Fruit fly (Drosophila melanogaster) whole organism, embryonic: ENCODE data around the gene fz.

Experiments used
- Antp ChIP-seq: fragments of 200-800 bp; sonication (Bioruptor generic); optimal IDR thresholded peaks from 3 replicates; lab custom pipeline; 2016; ENCODE audit warnings: missing biosample characterization, missing genetic modification characterization
- CG10366 ChIP-seq: fragments of 200-800 bp; sonication (Bioruptor generic); IDR thresholded peaks from 2 replicates; pipeline ENCODE4 v1.3.6; 2022; ENCODE audit warnings: missing biosample characterization, missing genetic modification characterization
- CG10543 ChIP-seq: fragments of 200-800 bp; sonication (Bioruptor generic); optimal IDR thresholded peaks from 3 replicates; lab custom pipeline; 2017; ENCODE audit warnings: missing biosample characterization, mild to moderate bottlenecking, missing genetic modification characterization, moderate library complexity
- CG10654 ChIP-seq: fragments of 200-800 bp; sonication (Bioruptor generic); optimal IDR thresholded peaks from 2 replicates; lab custom pipeline; 2016; ENCODE audit warnings: missing biosample characterization, missing genetic modification characterization
- CG10979 ChIP-seq: fragments of 200-800 bp; sonication (Bioruptor generic); optimal IDR thresholded peaks from 2 replicates; lab custom pipeline; 2018; ENCODE audit warnings: missing biosample characterization, mild to moderate bottlenecking, missing genetic modification characterization, moderate library complexity
- CG12391 ChIP-seq: fragments of 200-800 bp; sonication (Bioruptor generic); optimal IDR thresholded peaks from 3 replicates; lab custom pipeline; 2018; ENCODE audit warnings: missing biosample characterization, mild to moderate bottlenecking, missing genetic modification characterization, moderate library complexity
- CG15011 ChIP-seq: fragments of 200-800 bp; sonication (Bioruptor generic); optimal IDR thresholded peaks from 3 replicates; lab custom pipeline; 2018; ENCODE audit warnings: missing biosample characterization, mild to moderate bottlenecking, missing genetic modification characterization
- CG15073 ChIP-seq: fragments of 200-800 bp; sonication (Bioruptor generic); optimal IDR thresholded peaks from 2 replicates; lab custom pipeline; 2016; ENCODE audit warnings: missing biosample characterization, missing genetic modification characterization
- CG1529 ChIP-seq: fragments of 200-800 bp; sonication (Bioruptor generic); optimal IDR thresholded peaks from 3 replicates; lab custom pipeline; 2018; ENCODE audit warnings: missing biosample characterization, missing genetic modification characterization
- CG1647 ChIP-seq: fragments of 200-800 bp; sonication (Bioruptor generic); optimal IDR thresholded peaks from 3 replicates; lab custom pipeline; 2016; ENCODE audit warnings: missing biosample characterization, missing genetic modification characterization
- CG17385 ChIP-seq: fragments of 200-800 bp; sonication (Bioruptor generic); optimal IDR thresholded peaks from 3 replicates; lab custom pipeline; 2018; ENCODE audit warnings: missing biosample characterization, mild to moderate bottlenecking, missing genetic modification characterization
- CG17802 ChIP-seq: fragments of 200-800 bp; sonication (Bioruptor generic); optimal IDR thresholded peaks from 2 replicates; lab custom pipeline; 2018; ENCODE audit warnings: missing biosample characterization, mild to moderate bottlenecking, missing genetic modification characterization, moderate library complexity
- CG17829 ChIP-seq: fragments of 200-800 bp; optimal IDR thresholded peaks from 2 replicates; lab custom pipeline; 2019; ENCODE audit warnings: missing biosample characterization, mild to moderate bottlenecking, missing genetic modification characterization, moderate library complexity
- CG1832 ChIP-seq: fragments of 200-800 bp; sonication (Bioruptor generic); optimal IDR thresholded peaks from 2 replicates; lab custom pipeline; 2017; ENCODE audit warnings: missing biosample characterization, mild to moderate bottlenecking, missing genetic modification characterization, inconsistent platforms
- CG32532 ChIP-seq: fragments of 200-800 bp; sonication (Bioruptor generic); IDR thresholded peaks from 2 replicates; pipeline ENCODE4 v1.3.6; 2022; ENCODE audit warnings: missing biosample characterization, missing genetic modification characterization
- CG3726 ChIP-seq: fragments of 200-800 bp; sonication (Bioruptor generic); IDR thresholded peaks from 3 replicates; pipeline ENCODE4, ENCODE4 v1.3.6; 2022; ENCODE audit warnings: missing biosample characterization, missing genetic modification characterization
- CG4617 ChIP-seq: fragments of 200-800 bp; sonication (Bioruptor generic); optimal IDR thresholded peaks from 3 replicates; lab custom pipeline; 2016; ENCODE audit warnings: missing biosample characterization, missing genetic modification characterization, borderline replicate concordance
- CG4707 ChIP-seq: fragments of 200-800 bp; sonication (Bioruptor generic); optimal IDR thresholded peaks from 2 replicates; lab custom pipeline; 2018; ENCODE audit warnings: missing biosample characterization, mild to moderate bottlenecking, missing genetic modification characterization, moderate library complexity
- CG4820 ChIP-seq: fragments of 200-800 bp; sonication (Bioruptor generic); optimal IDR thresholded peaks from 3 replicates; lab custom pipeline; 2016; ENCODE audit warnings: missing biosample characterization, missing genetic modification characterization
- CG6765 ChIP-seq: fragments of 200-800 bp; sonication (Bioruptor generic); optimal IDR thresholded peaks from 3 replicates; lab custom pipeline; 2017; ENCODE audit warnings: missing biosample characterization, mild to moderate bottlenecking, missing genetic modification characterization
- CG7357 ChIP-seq: fragments of 200-800 bp; sonication (Bioruptor generic); IDR thresholded peaks from 3 replicates; pipeline ENCODE4 v1.3.6; 2022; ENCODE audit warnings: missing biosample characterization, missing genetic modification characterization
- CG8359 ChIP-seq: fragments of 200-800 bp; sonication (Bioruptor generic); optimal IDR thresholded peaks from 2 replicates; lab custom pipeline; 2017; ENCODE audit warnings: missing biosample characterization, mild to moderate bottlenecking, missing genetic modification characterization, borderline replicate concordance
- CG8765 ChIP-seq: fragments of 200-800 bp; sonication (Bioruptor generic); IDR thresholded peaks from 2 replicates; pipeline ENCODE4 v1.3.6; 2022; ENCODE audit warnings: missing biosample characterization, missing genetic modification characterization
- D19A ChIP-seq: fragments of 200-800 bp; optimal IDR thresholded peaks from 3 replicates; lab custom pipeline; 2019; ENCODE audit warnings: missing biosample characterization, mild to moderate bottlenecking, missing genetic modification characterization, moderate library complexity
- Eip74EF ChIP-seq, 2 experiments: fragments of 200-800 bp in 1 of 2; fragments of >200 bp in 1 of 2; sonication (Bioruptor generic) in 1 of 2; optimal IDR thresholded peaks; 2 replicates each; lab custom pipeline; 2017 to 2019; ENCODE audit warnings: missing biosample characterization in 2 of 2, missing genetic modification characterization in 2 of 2, mild to moderate bottlenecking in 1 of 2, moderate library complexity in 1 of 2
- Elba2 ChIP-seq: fragments of 200-800 bp; sonication (Bioruptor generic); optimal IDR thresholded peaks from 3 replicates; lab custom pipeline; 2016; ENCODE audit warnings: missing biosample characterization, missing genetic modification characterization
- HLH4C ChIP-seq: fragments of 200-800 bp; sonication (Bioruptor generic); IDR thresholded peaks from 3 replicates; pipeline ENCODE4 v1.3.6; 2022; ENCODE audit warnings: missing biosample characterization, missing genetic modification characterization; ENCODE audit not compliant: partially characterized antibody
- Lim3 ChIP-seq: fragments of 200-800 bp; sonication (Bioruptor generic); IDR thresholded peaks from 2 replicates; pipeline ENCODE4 v1.3.6; 2022; ENCODE audit warnings: missing biosample characterization, missing genetic modification characterization
- Lpt ChIP-seq: fragments of >200 bp; optimal IDR thresholded peaks from 2 replicates; lab custom pipeline; 2018; ENCODE audit warnings: missing biosample characterization, missing genetic modification characterization
- Mad ChIP-seq: fragments of 200-800 bp; sonication (Bioruptor generic); optimal IDR thresholded peaks from 2 replicates; lab custom pipeline; 2016; ENCODE audit warnings: missing biosample characterization, missing genetic modification characterization
- Pdp1 ChIP-seq, 2 experiments: fragments of 200-800 bp; sonication (Bioruptor generic); optimal IDR thresholded peaks; 3 replicates each; lab custom pipeline; 2016; ENCODE audit warnings: missing biosample characterization in 2 of 2, missing genetic modification characterization in 2 of 2, mild to moderate bottlenecking in 1 of 2, moderate library complexity in 1 of 2
- Poxn ChIP-seq: fragments of 200-800 bp; sonication (Bioruptor generic); IDR thresholded peaks from 2 replicates; pipeline ENCODE4 v1.3.6; 2022; ENCODE audit warnings: missing biosample characterization, missing genetic modification characterization
- Ravus ChIP-seq: fragments of 200-800 bp; sonication (Bioruptor generic); IDR thresholded peaks from 2 replicates; pipeline ENCODE4 v1.3.6; 2022; ENCODE audit warnings: missing biosample characterization, missing genetic modification characterization
- Rfx ChIP-seq: fragments of 200-800 bp; sonication (Bioruptor generic); IDR thresholded peaks from 2 replicates; pipeline ENCODE4 v1.3.6; 2022; ENCODE audit warnings: missing biosample characterization, missing genetic modification characterization
- Side ChIP-seq: fragments of 200-800 bp; sonication (Bioruptor generic); optimal IDR thresholded peaks from 2 replicates; lab custom pipeline; 2016; ENCODE audit warnings: missing biosample characterization, missing genetic modification characterization
- fu2 ChIP-seq: fragments of 200-800 bp; sonication (Bioruptor generic); optimal IDR thresholded peaks from 2 replicates; lab custom pipeline; 2016; ENCODE audit warnings: missing biosample characterization, missing genetic modification characterization
- gsb ChIP-seq: fragments of 200-800 bp; sonication (Bioruptor generic); IDR thresholded peaks from 2 replicates; pipeline ENCODE4 v1.3.6; 2022; ENCODE audit warnings: missing biosample characterization, missing genetic modification characterization
- hb ChIP-seq: fragments of 200-800 bp; sonication (Bioruptor generic); IDR thresholded peaks from 3 replicates; pipeline ENCODE4 v1.3.6; 2022; ENCODE audit warnings: missing biosample characterization, missing genetic modification characterization; ENCODE audit not compliant: partially characterized antibody
- ind ChIP-seq: fragments of 200-800 bp; sonication (Bioruptor generic); optimal IDR thresholded peaks from 3 replicates; lab custom pipeline; 2016; ENCODE audit warnings: missing biosample characterization, missing genetic modification characterization
- lov ChIP-seq, 2 experiments: fragments of 200-800 bp in 1 of 2; fragments of >200 bp in 1 of 2; sonication (Bioruptor generic) in 1 of 2; IDR thresholded peaks in 1 of 2; optimal IDR thresholded peaks in 1 of 2; 2 replicates in 1 of 2; 3 replicates in 1 of 2; pipeline versions ENCODE4 v1.3.6 to Lab custom; 2017 to 2022; ENCODE audit warnings: missing biosample characterization in 1 of 2, missing genetic modification characterization in 1 of 2
- nmo ChIP-seq: fragments of 200-800 bp; sonication (Bioruptor generic); optimal IDR thresholded peaks from 2 replicates; lab custom pipeline; 2018; ENCODE audit warnings: missing biosample characterization, mild to moderate bottlenecking, missing genetic modification characterization, moderate library complexity
- pfk ChIP-seq: fragments of 200-800 bp; sonication (Bioruptor generic); optimal IDR thresholded peaks from 2 replicates; lab custom pipeline; 2018; ENCODE audit warnings: missing biosample characterization, mild to moderate bottlenecking, missing genetic modification characterization, moderate library complexity
- phol ChIP-seq: fragments of 200-800 bp; sonication (Bioruptor generic); optimal IDR thresholded peaks from 3 replicates; lab custom pipeline; 2018; ENCODE audit warnings: missing biosample characterization, mild to moderate bottlenecking, missing genetic modification characterization, moderate library complexity
- row ChIP-seq: fragments of 200-800 bp; sonication (Bioruptor generic); IDR thresholded peaks from 3 replicates; pipeline ENCODE4 v1.3.6; 2022; ENCODE audit warnings: missing biosample characterization, missing genetic modification characterization
- sqz ChIP-seq: fragments of 200-800 bp; sonication (Bioruptor generic); optimal IDR thresholded peaks from 3 replicates; lab custom pipeline; 2018; ENCODE audit warnings: missing biosample characterization, mild to moderate bottlenecking, missing genetic modification characterization
- sug ChIP-seq: fragments of 200-800 bp; optimal IDR thresholded peaks from 2 replicates; lab custom pipeline; 2019; ENCODE audit warnings: missing biosample characterization, mild to moderate bottlenecking, missing genetic modification characterization, moderate library complexity
- tio ChIP-seq: fragments of 200-800 bp; sonication (Bioruptor generic); optimal IDR thresholded peaks from 2 replicates; lab custom pipeline; 2017; ENCODE audit warnings: missing biosample characterization, missing genetic modification characterization, inconsistent platforms
- ttk ChIP-seq: fragments of 200-800 bp; sonication (Bioruptor generic); IDR thresholded peaks from 2 replicates; pipeline ENCODE4 v2.1.2; 2022; ENCODE audit warnings: missing biosample characterization, missing genetic modification characterization
- unpg ChIP-seq: fragments of 200-800 bp; sonication (Bioruptor generic); optimal IDR thresholded peaks from 3 replicates; lab custom pipeline; 2018; ENCODE audit warnings: missing biosample characterization, mild to moderate bottlenecking, missing genetic modification characterization, moderate library complexity
- wdn ChIP-seq: fragments of 200-800 bp; sonication (Bioruptor generic); IDR thresholded peaks from 2 replicates; pipeline ENCODE4 v1.3.6; 2022; ENCODE audit warnings: missing biosample characterization, missing genetic modification characterization

Gene fz

dm6 chr3L:14328437-14328836, 54.3 kb downstream of the fz start (continued):
- no peak for TF ChIP-seq gsb (GFP tag; lab: Robert Waterston, UW)
- no peak for TF ChIP-seq CG10366 (GFP tag; lab: Robert Waterston, UW)
- no peak for TF ChIP-seq fu2 (GFP tag; lab: Kevin White, UChicago)
- no peak for TF ChIP-seq Lim3 (GFP tag; lab: Robert Waterston, UW)
- TF ChIP-seq sug (tag; lab: Kevin White, UChicago): no peak
- TF ChIP-seq wdn (GFP tag; lab: Robert Waterston, UW): no peak
- peak; percentile 49 for TF ChIP-seq CG12391 (tag; lab: Kevin White, UChicago)
- peak; percentile 44 for TF ChIP-seq phol (tag; lab: Kevin White, UChicago)
- no peak for TF ChIP-seq CG6765 (GFP tag; lab: Kevin White, UChicago)
- no peak for TF ChIP-seq HLH4C (GFP tag; lab: Robert Waterston, UW)
- TF ChIP-seq Antp (GFP tag; lab: Kevin White, UChicago): no peak
- peak; percentile 33 for TF ChIP-seq nmo (GFP tag; lab: Kevin White, UChicago)
- TF ChIP-seq sqz (GFP tag; lab: Kevin White, UChicago): peak; percentile 82
- no peak for TF ChIP-seq CG1832
- TF ChIP-seq ind: peak; percentile 0
- TF ChIP-seq CG17802 (tag; lab: Kevin White, UChicago): no peak
- TF ChIP-seq CG8359: no peak
- TF ChIP-seq CG17829: peak; percentile 7
- TF ChIP-seq CG10654 (GFP tag; lab: Kevin White, UChicago): no peak
- no peak for TF ChIP-seq CG4617 (GFP tag; lab: Kevin White, UChicago)
- no peak for TF ChIP-seq hb
- no peak for TF ChIP-seq CG3726
- peak; percentile 26 for TF ChIP-seq CG1529 (GFP tag; lab: Kevin White, UChicago)
- TF ChIP-seq CG15073 (GFP tag; lab: Kevin White, UChicago): no peak
- TF ChIP-seq CG7357 (GFP tag; lab: Robert Waterston, UW): 0 out of 3 replicates have a peak, but pooled peaks have one; percentile 29
- TF ChIP-seq Eip74EF (GFP tag; optimal IDR thresholded peaks at IDR 0.05; lab: Kevin White, UChicago): no peak
- peak; percentile 55; the same call in 2 of the 3 replicates for TF ChIP-seq row (GFP tag; lab: Robert Waterston, UW)
- peak; percentile 18; the same call in 1 of the 2 replicates for TF ChIP-seq Poxn (GFP tag; lab: Robert Waterston, UW)
- no peak for TF ChIP-seq CG1647 (GFP tag; lab: Kevin White, UChicago)
- peak; percentile 50 for TF ChIP-seq tio (GFP tag; lab: Kevin White, UChicago)
- TF ChIP-seq Rfx (GFP tag; lab: Robert Waterston, UW): no peak
- TF ChIP-seq CG10979 (tag; lab: Kevin White, UChicago): peak; percentile 45
- TF ChIP-seq CG8765 (GFP tag; lab: Robert Waterston, UW): no peak
- TF ChIP-seq Mad (GFP tag; lab: Kevin White, UChicago): no peak
- no peak for TF ChIP-seq Side (GFP tag; lab: Kevin White, UChicago)
- TF ChIP-seq unpg (GFP tag; lab: Kevin White, UChicago): peak; percentile 44
- TF ChIP-seq CG17385: peak; percentile 41
- no peak for TF ChIP-seq lov (optimal IDR thresholded peaks at IDR 0.05; lab: Kevin White, UChicago)
- no peak for TF ChIP-seq lov (GFP tag; IDR thresholded peaks at IDR 0.05; lab: Robert Waterston, UW)
- TF ChIP-seq Pdp1 (GFP tag; optimal IDR thresholded peaks at IDR 0.05; lab: Kevin White, UChicago): peak in 1 of 2 experiments; percentile 20
- peak; percentile 35 for TF ChIP-seq D19A (tag; lab: Kevin White, UChicago)
- no peak for TF ChIP-seq CG15011 (GFP tag; lab: Kevin White, UChicago)
- no peak for TF ChIP-seq Lpt (GFP tag; lab: Kevin White, UChicago)
- no peak for TF ChIP-seq CG32532 (GFP tag; lab: Robert Waterston, UW)
- TF ChIP-seq CG10543 (GFP tag; lab: Kevin White, UChicago): no peak
- no peak for TF ChIP-seq pfk (GFP tag; lab: Kevin White, UChicago)
- TF ChIP-seq Elba2 (GFP tag; lab: Kevin White, UChicago): no peak
- no peak for TF ChIP-seq Ravus (GFP tag; lab: Robert Waterston, UW)
- peak; percentile 26 for TF ChIP-seq CG4820 (GFP tag; lab: Kevin White, UChicago)
- TF ChIP-seq CG4707: no peak
- TF ChIP-seq ttk (GFP tag; lab: Robert Waterston, UW): no peak
